Fruit fly (Drosophila melanogaster) S2 (cell line): Measurements from ENCODE around the gene TORIP.
"Not testable (repeated sequence)": the region's sequence is repeated elsewhere in the genome, so short reads cannot be mapped to it uniquely, and the experiment has no call there.

Source experiments
- CG8478 ChIP-seq: fragments of >200 bp; optimal IDR thresholded peaks from 2 replicates; lab custom pipeline; 2018
- CTCF ChIP-seq, 2 experiments: fragments of >200 bp; optimal IDR thresholded peaks; 2 replicates each; lab custom pipeline; 2018

TORIP gene

dm6 chr3L:19777279-19777960, 27.5 kb downstream of the TORIP start:
- TF ChIP-seq CG8478 (lab: Kevin White, UChicago), result no peak
- no peak for TF ChIP-seq CTCF (optimal IDR thresholded peaks at IDR 0.05; lab: Kevin White, UChicago)

- TF ChIP-seq CG8478 (lab: Kevin White, UChicago); CTCF (optimal IDR thresholded peaks at IDR 0.05; lab: Kevin White, UChicago): not testable (repeated sequence)
These were observed 44.8 kb downstream of the TORIP start, which contains the start of gene Vtld for dm6 chr3L:19760109-19760508. Gene Vtld, plus strand, starts transcription at chr3L:19760409.
